Worm (Caenorhabditis elegans) whole organism, L4 larva: ENCODE measurements around the gene ttr-27.

Source experiments
- aly-2 ChIP-seq: sonication (generic microtip); optimal IDR thresholded peaks from 2 replicates; lab custom pipeline; 2018; ENCODE audit warnings: missing biosample characterization, missing genetic modification characterization
- attf-4 ChIP-seq: sonication (generic microtip); optimal IDR thresholded peaks from 3 replicates; lab custom pipeline; 2017; ENCODE audit warnings: missing biosample characterization, missing genetic modification characterization
- lin-39 ChIP-seq: fragments of 150-350 bp; optimal IDR thresholded peaks from 2 replicates; lab custom pipeline; 2014; ENCODE audit warnings: missing biosample characterization, missing genetic modification reagents, missing genetic modification characterization
- lsy-2 ChIP-seq, 2 experiments: fragments of 150-350 bp in 1 of 2; sonication (generic microtip) in 1 of 2; optimal IDR thresholded peaks; 2 replicates each; lab custom pipeline; 2014 to 2017; ENCODE audit warnings: missing biosample characterization in 2 of 2, missing genetic modification characterization in 2 of 2
- mep-1 ChIP-seq: fragments of 150-350 bp; sonication (generic microtip); optimal IDR thresholded peaks from 3 replicates; lab custom pipeline; 2014; ENCODE audit warnings: missing biosample characterization, missing genetic modification characterization
- tra-1 ChIP-seq: fragments of 200-800 bp; sonication (Bioruptor generic); IDR thresholded peaks from 2 replicates; pipeline ENCODE4 v1.3.6; 2022; ENCODE audit warnings: missing genetic modification reagents, missing genetic modification characterization, missing compliant biosample characterization
- unc-130 ChIP-seq: sonication (generic microtip); optimal IDR thresholded peaks from 2 replicates; lab custom pipeline; 2016; ENCODE audit warnings: missing genetic modification reagents, missing genetic modification characterization, missing compliant biosample characterization
- ztf-11 ChIP-seq: fragments of 150-350 bp; optimal IDR thresholded peaks from 2 replicates; lab custom pipeline; 2014; ENCODE audit warnings: missing biosample characterization, missing genetic modification characterization

DNA sequence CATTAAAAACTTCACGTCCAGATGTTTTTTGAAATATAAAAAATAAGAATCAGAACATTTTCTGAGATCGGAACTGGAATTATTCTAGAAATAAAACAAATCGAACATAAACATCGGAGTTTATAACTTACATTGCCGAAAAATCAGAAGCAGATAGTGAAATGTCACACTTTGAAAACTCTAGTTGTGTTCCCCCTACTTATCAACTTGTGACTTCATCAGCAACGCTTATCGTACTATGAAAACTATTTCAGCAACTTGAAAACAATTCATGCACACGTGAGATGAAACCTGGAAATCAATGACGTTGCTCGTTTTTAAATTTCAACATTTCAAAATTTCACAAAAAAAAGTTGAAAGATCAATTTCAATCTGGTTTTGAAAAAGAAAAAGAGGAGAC, 27.2 kb downstream of the ttr-27 start:
- TF ChIP-seq mep-1 (tag; lab: Kevin White, UChicago) (no peak), unc-130 (no peak), lin-39 (tag; lab: Kevin White, UChicago) (no peak), lsy-2 (tag; optimal IDR thresholded peaks at IDR 0.05; lab: Kevin White, UChicago) (no peak), attf-4 (tag; lab: Kevin White, UChicago) (no peak), aly-2 (tag; lab: Kevin White, UChicago) (no peak), ztf-11 (tag; lab: Kevin White, UChicago) (no peak), tra-1 (GFP tag; lab: Robert Waterston, UW) (no peak)
